Fruit fly (Drosophila melanogaster): Measurements from ENCODE around the gene trc.

DNA sequence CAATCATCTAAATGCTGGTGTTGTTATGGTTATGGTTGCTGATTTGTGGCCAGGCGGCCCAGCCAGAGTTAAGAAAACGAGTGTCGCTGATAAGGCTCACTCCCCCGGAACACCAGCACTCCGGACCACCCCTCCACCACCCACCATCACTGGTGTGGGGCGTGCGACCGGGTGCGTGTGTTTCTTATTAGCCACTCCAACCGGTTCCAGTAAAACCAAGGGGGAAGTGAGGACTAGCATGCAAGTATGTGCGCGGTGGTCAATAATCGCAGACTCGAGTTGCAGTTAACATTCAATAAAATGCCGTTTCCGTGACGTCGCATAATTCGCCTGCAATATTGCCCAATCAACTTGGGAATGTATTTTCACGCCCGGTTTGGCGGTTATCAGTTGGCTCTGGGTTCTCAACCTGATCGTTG is 38.4 kb upstream of the trc start:
- TF ChIP-seq Mnt (GFP tag; optimal IDR thresholded peaks at IDR 0.05) (peak; percentile 74), CG33017 (tag; optimal IDR thresholded peaks at IDR 0.05) (no peak), bab1 (GFP tag; optimal IDR thresholded peaks at IDR 0.05) (no peak), CG12768 (GFP tag; optimal IDR thresholded peaks at IDR 0.05) (no peak), CG7045 (GFP tag; optimal IDR thresholded peaks at IDR 0.05) (no peak)

Data from whole organism, adult.